Fruit fly (Drosophila melanogaster): ENCODE data around the gene CG11755.

DNA sequence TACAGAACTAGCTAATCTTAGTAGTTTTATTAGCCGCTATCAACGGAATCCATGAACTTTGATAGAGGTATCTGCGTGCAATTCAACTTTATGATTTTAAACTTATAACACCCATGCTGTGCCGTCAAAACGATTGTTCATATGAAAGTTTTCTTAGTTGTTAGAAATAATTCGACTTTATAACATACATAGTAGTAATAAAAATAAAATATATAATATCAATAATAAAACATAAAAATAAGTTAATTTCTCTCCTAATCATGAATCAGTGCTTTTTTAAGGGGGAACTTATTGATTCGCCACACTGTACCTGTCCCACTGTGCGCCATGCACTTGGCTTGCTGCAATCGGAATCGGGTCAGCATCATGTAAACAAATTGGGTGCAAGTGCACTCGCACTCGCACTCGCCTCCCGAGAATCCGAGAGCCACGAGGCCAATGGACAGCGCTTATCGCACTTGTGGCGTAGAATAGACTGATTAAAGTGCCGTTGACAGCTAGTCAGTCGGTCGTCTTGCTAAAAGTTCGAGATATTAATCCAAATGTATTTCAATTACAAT lies 35.3 kb downstream of the CG11755 start:
- no peak for TF ChIP-seq psq (GFP tag; optimal IDR thresholded peaks at IDR 0.05)
- TF ChIP-seq Sp1 (GFP tag; optimal IDR thresholded peaks at IDR 0.05) = no peak
- no peak for TF ChIP-seq Vsx2 (GFP tag; optimal IDR thresholded peaks at IDR 0.05; ENCODE audit: partially characterized antibody)
- no peak for TF ChIP-seq Dfd (GFP tag; optimal IDR thresholded peaks at IDR 0.05)
- no peak for TF ChIP-seq Myc (optimal IDR thresholded peaks at IDR 0.05)
- no peak for TF ChIP-seq jim (GFP tag; optimal IDR thresholded peaks at IDR 0.05)
